Fruit fly (Drosophila melanogaster): Measurements from ENCODE around the gene Arp5.

The Arp5 gene

DNA sequence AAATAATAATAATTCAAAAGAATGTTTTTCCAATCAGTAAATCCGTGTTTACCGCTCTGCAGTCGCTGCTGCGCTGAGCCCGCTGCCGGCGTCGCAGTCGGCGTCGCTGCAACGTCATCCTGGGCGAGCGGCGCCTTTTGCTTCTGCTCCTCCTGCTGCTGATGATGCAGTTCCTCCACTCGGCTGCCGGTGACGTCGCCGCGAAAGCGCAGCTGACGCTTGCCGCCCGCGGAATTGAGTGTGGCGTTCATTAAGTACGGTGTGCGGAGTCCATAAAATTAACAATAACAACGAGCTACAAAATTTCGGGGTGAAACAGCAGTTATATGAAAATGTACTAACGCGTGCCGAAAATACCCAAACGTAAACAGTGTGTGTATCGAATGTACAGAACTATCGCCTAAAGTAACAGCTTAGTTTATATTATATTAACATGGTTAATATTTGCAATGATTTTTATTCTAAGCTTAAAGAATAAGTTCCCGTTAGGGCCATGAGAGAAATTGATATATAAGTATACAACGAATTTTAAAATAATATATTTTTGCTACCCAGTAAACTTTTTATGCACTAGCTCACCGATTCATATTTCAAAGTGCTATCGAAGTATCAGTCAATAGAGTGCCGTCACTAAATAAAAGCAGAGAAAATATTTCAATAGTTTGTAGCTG is 21.1 kb upstream of the Arp5 start, which contains the start of the genes CG7218 and Cbp20 (continued):
- TF ChIP-seq Sox102F (GFP tag; optimal IDR thresholded peaks at IDR 0.05) (peak; percentile 56), sqz (GFP tag; optimal IDR thresholded peaks at IDR 0.05) (no peak), zfh2 (GFP tag; optimal IDR thresholded peaks at IDR 0.05) (peak; percentile 70), tap (tag; optimal IDR thresholded peaks at IDR 0.05) (peak; percentile 49), maf-S (GFP tag; optimal IDR thresholded peaks at IDR 0.05) (peak; percentile 23), CG13287 (GFP tag; IDR thresholded peaks at IDR 0.05; ENCODE audit: partially characterized antibody) (peak; percentile 91), Ada2b (GFP tag; IDR thresholded peaks at IDR 0.05) (peak; percentile 64), CG10209 (GFP tag; optimal IDR thresholded peaks at IDR 0.05) (peak; percentile 54), nmo (GFP tag; optimal IDR thresholded peaks at IDR 0.05) (peak; percentile 73), shn (GFP tag; optimal IDR thresholded peaks at IDR 0.05) (peak; percentile 53), CG1832 (GFP tag; optimal IDR thresholded peaks at IDR 0.05) (no peak), Gsc (GFP tag; IDR thresholded peaks at IDR 0.05) (no peak), Myb (GFP tag; optimal IDR thresholded peaks at IDR 0.05) (peak; percentile 45), CG6765 (GFP tag; optimal IDR thresholded peaks at IDR 0.05) (no peak), cg (GFP tag; optimal IDR thresholded peaks at IDR 0.05) (no peak), sob (GFP tag; IDR thresholded peaks at IDR 0.05) (peak; percentile 76), Lim3 (GFP tag; IDR thresholded peaks at IDR 0.05) (no peak), her (GFP tag; optimal IDR thresholded peaks at IDR 0.05) (no peak), usp (GFP tag; optimal IDR thresholded peaks at IDR 0.05) (no peak), jumu (GFP tag; optimal IDR thresholded peaks at IDR 0.05) (peak; percentile 36), Vsx1 (GFP tag; optimal IDR thresholded peaks at IDR 0.05) (no peak), MTF-1 (GFP tag; optimal IDR thresholded peaks at IDR 0.05; ENCODE audit: borderline replicate concordance) (peak; percentile 14), hb (GFP tag; IDR thresholded peaks at IDR 0.05; ENCODE audit: partially characterized antibody) (peak; percentile 76), CG32532 (GFP tag; IDR thresholded peaks at IDR 0.05) (peak; percentile 90), CG6689 (GFP tag; IDR thresholded peaks at IDR 0.05) (peak; percentile 65), CG2129 (GFP tag; IDR thresholded peaks at IDR 0.05; ENCODE audit: partially characterized antibody) (peak; percentile 78), CG7372 (GFP tag; IDR thresholded peaks at IDR 0.05) (peak; percentile 45; the same call in 1 of the 2 replicates), CG14667 (GFP tag; IDR thresholded peaks at IDR 0.05) (peak; percentile 58; the same call in 1 of the 2 replicates), danr (GFP tag; IDR thresholded peaks at IDR 0.05) (0 out of 2 replicates have a peak, but pooled peaks have one; percentile 25), so (GFP tag; IDR thresholded peaks at IDR 0.05) (no peak), D19B (GFP tag; optimal IDR thresholded peaks at IDR 0.05) (peak; percentile 61), Six4 (GFP tag; optimal IDR thresholded peaks at IDR 0.05) (peak; percentile 57), zf30C (GFP tag; optimal IDR thresholded peaks at IDR 0.05) (no peak), CG11560 (tag; IDR thresholded peaks at IDR 0.05) (peak; percentile 93), CG7556 (GFP tag; optimal IDR thresholded peaks at IDR 0.05) (peak; percentile 56), zen (tag; optimal IDR thresholded peaks at IDR 0.05) (peak; percentile 16), ro (GFP tag; IDR thresholded peaks at IDR 0.05) (no peak), h (optimal IDR thresholded peaks at IDR 0.05) (no peak), schlank (tag; optimal IDR thresholded peaks at IDR 0.05) (no peak), CG9797 (GFP tag; optimal IDR thresholded peaks at IDR 0.05) (peak; percentile 73), ase (GFP tag; IDR thresholded peaks at IDR 0.05) (peak; percentile 68; the same call in 1 of the 3 replicates), CG9437 (GFP tag; optimal IDR thresholded peaks at IDR 0.05) (peak; percentile 73), ERR (GFP tag; optimal IDR thresholded peaks at IDR 0.05) (no peak), CG15269 (tag; optimal IDR thresholded peaks at IDR 0.05) (peak; percentile 71), dm (GFP tag; optimal IDR thresholded peaks at IDR 0.05) (peak; percentile 45), Hsf (GFP tag; optimal IDR thresholded peaks at IDR 0.05) (peak; percentile 69), CG32772 (GFP tag; IDR thresholded peaks at IDR 0.05) (peak; percentile 57; the same call in 1 of the 2 replicates), Nf-YA (GFP tag; IDR thresholded peaks at IDR 0.05) (no peak), CG17912 (GFP tag; optimal IDR thresholded peaks at IDR 0.05) (no peak), klu (GFP tag; IDR thresholded peaks at IDR 0.05) (0 out of 2 replicates have a peak, but pooled peaks have one; percentile 25)
